Fruit fly (Drosophila melanogaster) whole organism, embryonic: Measurements from ENCODE around the gene Acp98AB.

Source experiments
- CG10565 ChIP-seq: fragments of 200-800 bp; sonication (Bioruptor generic); optimal IDR thresholded peaks from 3 replicates; lab custom pipeline; 2016; ENCODE audit warnings: missing biosample characterization, mild to moderate bottlenecking, missing genetic modification characterization
- CG11093 ChIP-seq: fragments of 200-800 bp; sonication (Bioruptor generic); IDR thresholded peaks from 3 replicates; pipeline ENCODE4 v1.3.6; 2022; ENCODE audit warnings: missing biosample characterization, missing genetic modification characterization
- CG12071 ChIP-seq: fragments of 200-800 bp; sonication (Bioruptor generic); optimal IDR thresholded peaks from 3 replicates; lab custom pipeline; 2018; ENCODE audit warnings: missing biosample characterization, mild to moderate bottlenecking, missing genetic modification characterization
- CG13123 ChIP-seq: fragments of 200-800 bp; sonication (Bioruptor generic); optimal IDR thresholded peaks from 2 replicates; lab custom pipeline; 2016; ENCODE audit warnings: missing biosample characterization, missing genetic modification characterization
- CG14050 ChIP-seq: fragments of 200-800 bp; sonication (Bioruptor generic); IDR thresholded peaks from 3 replicates; pipeline ENCODE4 v1.3.6; 2022; ENCODE audit warnings: missing biosample characterization, missing genetic modification characterization
- CG16813 ChIP-seq: fragments of 200-800 bp; sonication (Bioruptor generic); IDR thresholded peaks from 3 replicates; pipeline ENCODE4 v1.3.6; 2022; ENCODE audit warnings: missing biosample characterization, missing genetic modification characterization; ENCODE audit not compliant: partially characterized antibody
- CG17328 ChIP-seq: fragments of 200-800 bp; sonication (Bioruptor generic); IDR thresholded peaks from 2 replicates; pipeline ENCODE4 v1.3.6; 2022; ENCODE audit warnings: missing biosample characterization, missing genetic modification characterization
- CG17802 ChIP-seq: fragments of 200-800 bp; sonication (Bioruptor generic); optimal IDR thresholded peaks from 2 replicates; lab custom pipeline; 2018; ENCODE audit warnings: missing biosample characterization, mild to moderate bottlenecking, missing genetic modification characterization, moderate library complexity
- CG18262 ChIP-seq: fragments of 200-800 bp; optimal IDR thresholded peaks from 3 replicates; lab custom pipeline; 2019; ENCODE audit warnings: missing biosample characterization, mild to moderate bottlenecking, missing genetic modification characterization, moderate library complexity
- CG18476 ChIP-seq: fragments of 200-800 bp; sonication (Bioruptor generic); optimal IDR thresholded peaks from 2 replicates; lab custom pipeline; 2016; ENCODE audit warnings: missing biosample characterization, mild to moderate bottlenecking, missing genetic modification characterization
- CG18599 ChIP-seq: fragments of 200-800 bp; sonication (Bioruptor generic); optimal IDR thresholded peaks from 3 replicates; lab custom pipeline; 2017; ENCODE audit warnings: missing biosample characterization, missing genetic modification characterization, mild to moderate bottlenecking, moderate library complexity, missing genetic modification reagents
- CG31441 ChIP-seq: fragments of 200-800 bp; sonication (Bioruptor generic); IDR thresholded peaks from 2 replicates; pipeline ENCODE4 v1.3.6; 2022; ENCODE audit warnings: missing biosample characterization, missing genetic modification characterization
- CG34376 ChIP-seq: fragments of 200-800 bp; sonication (Bioruptor generic); optimal IDR thresholded peaks from 2 replicates; lab custom pipeline; 2018; ENCODE audit warnings: missing biosample characterization, mild to moderate bottlenecking, missing genetic modification characterization
- CG4820 ChIP-seq: fragments of 200-800 bp; sonication (Bioruptor generic); optimal IDR thresholded peaks from 3 replicates; lab custom pipeline; 2016; ENCODE audit warnings: missing biosample characterization, missing genetic modification characterization
- CG4854 ChIP-seq: fragments of 200-800 bp; sonication (Bioruptor generic); optimal IDR thresholded peaks from 2 replicates; lab custom pipeline; 2016; ENCODE audit warnings: missing biosample characterization, missing genetic modification characterization, inconsistent platforms
- CG5180 ChIP-seq: fragments of 200-800 bp; sonication (Bioruptor generic); optimal IDR thresholded peaks from 3 replicates; lab custom pipeline; 2017; ENCODE audit warnings: missing biosample characterization, missing genetic modification characterization, mild to moderate bottlenecking, moderate library complexity, missing genetic modification reagents
- CG7271 ChIP-seq: fragments of 200-800 bp; sonication (Bioruptor generic); optimal IDR thresholded peaks from 2 replicates; lab custom pipeline; 2018; ENCODE audit warnings: missing biosample characterization, mild to moderate bottlenecking, missing genetic modification characterization, moderate library complexity
- CG7839 ChIP-seq: fragments of 200-800 bp; sonication (Bioruptor generic); optimal IDR thresholded peaks from 3 replicates; lab custom pipeline; 2018; ENCODE audit warnings: missing biosample characterization, mild to moderate bottlenecking, missing genetic modification characterization, moderate library complexity
- CG8089 ChIP-seq: fragments of 200-800 bp; sonication (Bioruptor generic); optimal IDR thresholded peaks from 3 replicates; lab custom pipeline; 2016; ENCODE audit warnings: missing biosample characterization, missing genetic modification characterization
- CG8388 ChIP-seq: fragments of 200-800 bp; sonication (Bioruptor generic); optimal IDR thresholded peaks from 2 replicates; lab custom pipeline; 2019; ENCODE audit warnings: missing biosample characterization, mild to moderate bottlenecking, missing genetic modification characterization, moderate library complexity
- CG9437 ChIP-seq: fragments of 200-800 bp; sonication (Bioruptor generic); optimal IDR thresholded peaks from 2 replicates; lab custom pipeline; 2018; ENCODE audit warnings: missing biosample characterization, mild to moderate bottlenecking, missing genetic modification characterization
- Dbx ChIP-seq: fragments of 200-800 bp; sonication (Bioruptor generic); IDR thresholded peaks from 3 replicates; pipeline ENCODE4 v1.3.6; 2022; ENCODE audit warnings: missing biosample characterization, missing genetic modification characterization
- Dip3 ChIP-seq: fragments of 200-800 bp; sonication (Bioruptor generic); optimal IDR thresholded peaks from 3 replicates; lab custom pipeline; 2016; ENCODE audit warnings: missing biosample characterization, missing genetic modification characterization
- Drgx ChIP-seq: fragments of 200-800 bp; sonication (Bioruptor generic); IDR thresholded peaks from 2 replicates; pipeline ENCODE4 v1.3.6; 2022; ENCODE audit warnings: missing biosample characterization, missing genetic modification characterization
- GATAe ChIP-seq: fragments of 200-800 bp; sonication (Bioruptor generic); conservative IDR thresholded peaks from 2 replicates; pipeline ENCODE4 v1.3.6; 2022; ENCODE audit warnings: missing biosample characterization, missing genetic modification characterization
- Lhr ChIP-seq: fragments of 200-800 bp; sonication (Bioruptor generic); optimal IDR thresholded peaks from 3 replicates; lab custom pipeline; 2017; ENCODE audit warnings: mild to moderate bottlenecking, missing biosample characterization, missing genetic modification reagents, missing genetic modification characterization
- NFAT ChIP-seq: fragments of 200-800 bp; sonication (Bioruptor generic); IDR thresholded peaks from 2 replicates; pipeline ENCODE4 v1.3.6; 2022; ENCODE audit warnings: missing biosample characterization, missing genetic modification characterization
- Ravus ChIP-seq: fragments of 200-800 bp; sonication (Bioruptor generic); IDR thresholded peaks from 2 replicates; pipeline ENCODE4 v1.3.6; 2022; ENCODE audit warnings: missing biosample characterization, missing genetic modification characterization
- Sry-β ChIP-seq: fragments of 200-800 bp; sonication (Bioruptor generic); optimal IDR thresholded peaks from 2 replicates; lab custom pipeline; 2018; ENCODE audit warnings: missing biosample characterization, mild to moderate bottlenecking, missing genetic modification characterization, moderate library complexity
- aop ChIP-seq: fragments of 200-800 bp; sonication (Bioruptor generic); IDR thresholded peaks from 2 replicates; pipeline ENCODE4 v1.3.6; 2022; ENCODE audit warnings: missing biosample characterization, missing genetic modification characterization
- bbx ChIP-seq: fragments of 200-800 bp; sonication (Bioruptor generic); IDR thresholded peaks from 2 replicates; pipeline ENCODE4 v1.3.6; 2022; ENCODE audit warnings: missing biosample characterization, missing genetic modification characterization; ENCODE audit not compliant: partially characterized antibody
- dan ChIP-seq: fragments of 200-800 bp; sonication (Bioruptor generic); IDR thresholded peaks from 2 replicates; pipeline ENCODE4 v1.3.6; 2022; ENCODE audit warnings: missing biosample characterization, missing genetic modification characterization
- gem ChIP-seq: fragments of 200-800 bp; sonication (Bioruptor generic); optimal IDR thresholded peaks from 2 replicates; lab custom pipeline; 2019; ENCODE audit warnings: missing biosample characterization, mild to moderate bottlenecking, missing genetic modification characterization, moderate library complexity
- her ChIP-seq: fragments of 200-800 bp; sonication (Bioruptor generic); optimal IDR thresholded peaks from 2 replicates; lab custom pipeline; 2016; ENCODE audit warnings: missing biosample characterization, missing genetic modification characterization
- hth ChIP-seq: fragments of >200 bp; optimal IDR thresholded peaks from 2 replicates; lab custom pipeline; 2017; ENCODE audit warnings: inconsistent platforms
- jing ChIP-seq: fragments of 200-800 bp; sonication (Bioruptor generic); optimal IDR thresholded peaks from 2 replicates; lab custom pipeline; 2018; ENCODE audit warnings: missing biosample characterization, mild to moderate bottlenecking, missing genetic modification characterization
- odd ChIP-seq: fragments of 200-800 bp; sonication (Bioruptor generic); optimal IDR thresholded peaks from 2 replicates; lab custom pipeline; 2017; ENCODE audit warnings: missing biosample characterization, mild to moderate bottlenecking, missing genetic modification characterization
- pita ChIP-seq: fragments of 200-800 bp; sonication (Bioruptor generic); optimal IDR thresholded peaks from 2 replicates; lab custom pipeline; 2017; ENCODE audit warnings: missing biosample characterization, mild to moderate bottlenecking, missing genetic modification characterization
- psq ChIP-seq: fragments of 200-800 bp; sonication (Bioruptor generic); optimal IDR thresholded peaks from 2 replicates; lab custom pipeline; 2017; ENCODE audit warnings: missing biosample characterization, missing genetic modification characterization
- ranshi ChIP-seq: fragments of 200-800 bp; sonication (Bioruptor generic); IDR thresholded peaks from 2 replicates; pipeline ENCODE4 v1.3.6; 2022; ENCODE audit warnings: missing biosample characterization, missing genetic modification characterization
- ro ChIP-seq: fragments of 200-800 bp; sonication (Bioruptor generic); IDR thresholded peaks from 2 replicates; pipeline ENCODE4 v1.3.6; 2022; ENCODE audit warnings: missing biosample characterization, missing genetic modification characterization
- sc ChIP-seq, 3 experiments: fragments of >200 bp in 2 of 3; fragments of 200-800 bp in 1 of 3; sonication (Bioruptor generic) in 1 of 3; optimal IDR thresholded peaks; 2 replicates in 2 of 3; 3 replicates in 1 of 3; lab custom pipeline; 2017; ENCODE audit warnings: mild to moderate bottlenecking in 1 of 3, missing biosample characterization in 1 of 3, missing genetic modification characterization in 1 of 3, missing genetic modification reagents in 1 of 3
- seq ChIP-seq: fragments of 200-800 bp; sonication (Bioruptor generic); IDR thresholded peaks from 2 replicates; pipeline ENCODE4 v1.3.6; 2022; ENCODE audit warnings: missing biosample characterization, missing genetic modification characterization
- slbo ChIP-seq: fragments of 200-800 bp; sonication (Bioruptor generic); IDR thresholded peaks from 2 replicates; pipeline ENCODE4 v1.3.6; 2022; ENCODE audit warnings: missing biosample characterization, missing genetic modification characterization
- sob ChIP-seq: fragments of 200-800 bp; sonication (Bioruptor generic); IDR thresholded peaks from 2 replicates; pipeline ENCODE4 v1.3.6; 2022; ENCODE audit warnings: missing biosample characterization, missing genetic modification characterization
- stwl ChIP-seq: fragments of 200-800 bp; sonication (Bioruptor generic); optimal IDR thresholded peaks from 3 replicates; lab custom pipeline; 2018; ENCODE audit warnings: missing biosample characterization, mild to moderate bottlenecking, missing genetic modification characterization, moderate library complexity
- tgo ChIP-seq: fragments of 200-800 bp; sonication (Bioruptor generic); IDR thresholded peaks from 3 replicates; pipeline ENCODE4 v1.3.6; 2022; ENCODE audit warnings: missing biosample characterization, missing genetic modification characterization
- tna ChIP-seq: fragments of 200-800 bp; sonication (Bioruptor generic); IDR thresholded peaks from 2 replicates; pipeline ENCODE4 v1.3.6; 2022; ENCODE audit warnings: missing biosample characterization, missing genetic modification characterization; ENCODE audit not compliant: partially characterized antibody
- usp ChIP-seq: fragments of >200 bp; optimal IDR thresholded peaks from 2 replicates; lab custom pipeline; 2017; ENCODE audit warnings: missing biosample characterization, missing genetic modification characterization

Acp98AB gene

dm6 chr3R:27706581-27707181 lies 12.0 kb downstream of the Acp98AB start, which contains the start of the genes CROT and CG12877 (continued):
- no peak for TF ChIP-seq Drgx (GFP tag; lab: Robert Waterston, UW)
- no peak for TF ChIP-seq her (GFP tag; lab: Kevin White, UChicago)
- no peak for TF ChIP-seq usp (GFP tag; lab: Kevin White, UChicago)
- TF ChIP-seq Dip3: peak; percentile 56
- peak; percentile 88 for TF ChIP-seq gem (tag; lab: Kevin White, UChicago)
- no peak for TF ChIP-seq dan (GFP tag; lab: Robert Waterston, UW)
- TF ChIP-seq CG17328 (GFP tag; lab: Robert Waterston, UW): peak; percentile 77
- peak; percentile 3 for TF ChIP-seq Sry-β (GFP tag; lab: Kevin White, UChicago)
- no peak for TF ChIP-seq GATAe
- peak; percentile 80 for TF ChIP-seq CG18599 (GFP tag; lab: Kevin White, UChicago)
- peak; percentile 56 for TF ChIP-seq jing
- no peak for TF ChIP-seq bbx
- TF ChIP-seq CG9437 (GFP tag; lab: Kevin White, UChicago): peak; percentile 98
- TF ChIP-seq ro: no peak
- peak; percentile 70; the same call in 1 of the 2 replicates for TF ChIP-seq ranshi (GFP tag; lab: Robert Waterston, UW)
- TF ChIP-seq CG10565: no peak
- peak; percentile 17 for TF ChIP-seq Ravus (GFP tag; lab: Robert Waterston, UW)
- peak; percentile 43; the same call in 1 of the 2 replicates for TF ChIP-seq NFAT (GFP tag; lab: Robert Waterston, UW)
- TF ChIP-seq CG17802 (tag; lab: Kevin White, UChicago): peak; percentile 31
- no peak for TF ChIP-seq hth (lab: Kevin White, UChicago)
- peak; percentile 68 for TF ChIP-seq sob
- no peak for TF ChIP-seq CG7271
- no peak for TF ChIP-seq CG5180
- TF ChIP-seq CG7839 (tag; lab: Kevin White, UChicago): peak; percentile 82
- TF ChIP-seq CG4820 (GFP tag; lab: Kevin White, UChicago): peak; percentile 75
- peak; percentile 81 for TF ChIP-seq Dbx (GFP tag; lab: Robert Waterston, UW)
- peak; percentile 69 for TF ChIP-seq tgo (GFP tag; lab: Robert Waterston, UW)
- TF ChIP-seq CG11093: peak; percentile 30; the same call in 2 of the 3 replicates
- peak; percentile 73 for TF ChIP-seq CG8388 (GFP tag; lab: Kevin White, UChicago)
- TF ChIP-seq sc (optimal IDR thresholded peaks at IDR 0.05; lab: Kevin White, UChicago): no peak
- peak; percentile 68 for TF ChIP-seq sc (GFP tag; optimal IDR thresholded peaks at IDR 0.05; lab: Kevin White, UChicago)
- TF ChIP-seq CG18262 (tag; lab: Kevin White, UChicago): peak; percentile 99
- peak; percentile 58 for TF ChIP-seq CG34376
- TF ChIP-seq CG4854: peak; percentile 16
- peak; percentile 65 for TF ChIP-seq Lhr (GFP tag; lab: Kevin White, UChicago)
- TF ChIP-seq seq (GFP tag; lab: Robert Waterston, UW): 0 out of 2 replicates have a peak, but pooled peaks have one; percentile 6
- no peak for TF ChIP-seq pita (GFP tag; lab: Kevin White, UChicago)
- TF ChIP-seq CG16813 (GFP tag; lab: Robert Waterston, UW): peak; percentile 31; the same call in 1 of the 3 replicates
- peak; percentile 16 for TF ChIP-seq CG12071 (GFP tag; lab: Kevin White, UChicago)
- TF ChIP-seq tna: no peak
- TF ChIP-seq slbo: peak; percentile 89
- peak; percentile 57 for TF ChIP-seq CG13123 (GFP tag; lab: Kevin White, UChicago)
- TF ChIP-seq aop (GFP tag; lab: Robert Waterston, UW): no peak
- peak; percentile 52 for TF ChIP-seq CG18476 (GFP tag; lab: Kevin White, UChicago)
- TF ChIP-seq odd (GFP tag; lab: Kevin White, UChicago): peak; percentile 31
- peak; percentile 42; the same call in 1 of the 3 replicates for TF ChIP-seq CG14050 (GFP tag; lab: Robert Waterston, UW)
- peak; percentile 40 for TF ChIP-seq psq (GFP tag; lab: Kevin White, UChicago)
- TF ChIP-seq CG8089 (GFP tag; lab: Kevin White, UChicago): no peak
- TF ChIP-seq CG31441 (GFP tag; lab: Robert Waterston, UW): peak; percentile 80
- peak; percentile 75 for TF ChIP-seq stwl (tag; lab: Kevin White, UChicago)
